Worm (Caenorhabditis elegans): Measurements from ENCODE around the gene F13H10.6.

ce11 chrIV:11006868-11007267, 2.2 kb upstream of the F13H10.6 start:
- TF ChIP-seq lin-13 (GFP tag; optimal IDR thresholded peaks at IDR 0.05) (no peak), daf-12 (tag; optimal IDR thresholded peaks at IDR 0.05) (no peak), Y5F2A.4 (GFP tag; optimal IDR thresholded peaks at IDR 0.05) (no peak), nhr-76 (tag; optimal IDR thresholded peaks at IDR 0.05) (no peak), mes-2 (tag; optimal IDR thresholded peaks at IDR 0.05; ENCODE audit: poor library complexity, severe bottlenecking) (no peak), pha-4 (GFP tag; IDR thresholded peaks at IDR 0.05) (no peak), pha-4 (tag; optimal IDR thresholded peaks at IDR 0.05) (no peak), nhr-28 (tag; optimal IDR thresholded peaks at IDR 0.05) (peak; percentile 18), unc-39 (tag; optimal IDR thresholded peaks at IDR 0.05) (no peak), nhr-237 (tag; optimal IDR thresholded peaks at IDR 0.05) (no peak), madf-5 (GFP tag; IDR thresholded peaks at IDR 0.05) (no peak), fkh-10 (GFP tag; optimal IDR thresholded peaks at IDR 0.05) (no peak), nhr-41 (GFP tag; IDR thresholded peaks at IDR 0.05) (no peak), pqm-1 (tag; optimal IDR thresholded peaks at IDR 0.05) (no peak)
